Worm (Caenorhabditis elegans) whole organism, young adult: ENCODE measurements around the gene dnc-3.

Source experiments
- B0035.1 ChIP-seq: sonication (generic microtip); optimal IDR thresholded peaks from 2 replicates; lab custom pipeline; 2016; ENCODE audit warnings: missing genetic modification characterization, mild to moderate bottlenecking, missing compliant biosample characterization, missing genotype, missing genetic modification reagents
- B0336.3 ChIP-seq: fragments of 200-800 bp; sonication (Bioruptor generic); IDR thresholded peaks from 2 replicates; pipeline ENCODE4 v1.3.6; 2022; ENCODE audit warnings: missing genetic modification characterization, missing compliant biosample characterization
- F33H1.4 ChIP-seq: fragments of 200-800 bp; sonication (Bioruptor generic); IDR thresholded peaks from 2 replicates; pipeline ENCODE4 v1.3.6; 2022; ENCODE audit warnings: missing genetic modification reagents, missing genetic modification characterization, missing compliant biosample characterization
- F39B2.1 ChIP-seq: fragments of 200-800 bp; sonication (Bioruptor generic); IDR thresholded peaks from 2 replicates; pipeline ENCODE4 v1.3.6; 2022; ENCODE audit warnings: missing genetic modification reagents, missing genetic modification characterization, missing compliant biosample characterization
- Y53G8AR.9 ChIP-seq: fragments of 200-800 bp; sonication (Bioruptor generic); conservative IDR thresholded peaks from 2 replicates; pipeline ENCODE4 v1.3.6; 2022; ENCODE audit warnings: missing genetic modification reagents, missing genetic modification characterization, missing compliant biosample characterization
- ZK185.1 ChIP-seq: sonication (generic microtip); optimal IDR thresholded peaks from 2 replicates; lab custom pipeline; 2016; ENCODE audit warnings: mild to moderate bottlenecking, missing genetic modification characterization, missing compliant biosample characterization; ENCODE audit not compliant: poor library complexity, severe bottlenecking
- atf-7 ChIP-seq: sonication (generic microtip); optimal IDR thresholded peaks from 2 replicates; lab custom pipeline; 2017; ENCODE audit warnings: mild to moderate bottlenecking, missing genetic modification characterization, missing compliant biosample characterization
- attf-3 ChIP-seq: fragments of 200-800 bp; sonication (Bioruptor generic); conservative IDR thresholded peaks from 2 replicates; pipeline ENCODE4 v1.3.6; 2022; ENCODE audit warnings: missing genetic modification reagents, missing genetic modification characterization, missing compliant biosample characterization
- attf-6 ChIP-seq: fragments of 200-800 bp; sonication (Bioruptor generic); IDR thresholded peaks from 2 replicates; pipeline ENCODE4 v1.3.6; 2022; ENCODE audit warnings: missing genetic modification reagents, missing genetic modification characterization, missing compliant biosample characterization
- ceh-100 ChIP-seq: fragments of 200-800 bp; sonication (Bioruptor generic); IDR thresholded peaks from 2 replicates; pipeline ENCODE4 v1.3.6; 2022; ENCODE audit warnings: missing genetic modification reagents, missing genetic modification characterization, missing compliant biosample characterization
- ceh-58 ChIP-seq: fragments of 200-800 bp; sonication (Bioruptor generic); IDR thresholded peaks from 2 replicates; pipeline ENCODE4 v1.3.6; 2022; ENCODE audit warnings: missing genetic modification characterization, missing compliant biosample characterization
- chd-7 ChIP-seq: sonication (generic microtip); optimal IDR thresholded peaks from 2 replicates; lab custom pipeline; 2016; ENCODE audit warnings: mild to moderate bottlenecking, missing genetic modification characterization, moderate library complexity, missing compliant biosample characterization
- die-1 ChIP-seq: sonication (generic microtip); optimal IDR thresholded peaks from 2 replicates; lab custom pipeline; 2016; ENCODE audit warnings: missing genotype, mild to moderate bottlenecking, missing genetic modification characterization, missing compliant biosample characterization
- efl-1 ChIP-seq: fragments of 150-350 bp; optimal IDR thresholded peaks from 2 replicates; lab custom pipeline; 2014; ENCODE audit warnings: missing biosample characterization, missing genetic modification reagents, missing genetic modification characterization
- egrh-3 ChIP-seq: fragments of 200-800 bp; sonication (Bioruptor generic); IDR thresholded peaks from 2 replicates; pipeline ENCODE4 v1.3.6; 2022; ENCODE audit warnings: missing genetic modification reagents, missing genetic modification characterization, missing compliant biosample characterization
- him-1 ChIP-seq: sonication (generic microtip); optimal IDR thresholded peaks from 2 replicates; lab custom pipeline; 2016; ENCODE audit warnings: missing genotype, missing genetic modification reagents, missing genetic modification characterization, missing compliant biosample characterization
- hlh-12 ChIP-seq: sonication (generic microtip); optimal IDR thresholded peaks from 2 replicates; lab custom pipeline; 2016; ENCODE audit warnings: missing genetic modification characterization, missing compliant biosample characterization
- hlh-26 ChIP-seq: fragments of 200-800 bp; sonication (Bioruptor generic); conservative IDR thresholded peaks from 2 replicates; pipeline ENCODE4 v1.3.6; 2022; ENCODE audit warnings: missing genetic modification reagents, missing genetic modification characterization, missing compliant biosample characterization
- hsf-1 ChIP-seq: fragments of 200-800 bp; sonication (Bioruptor generic); IDR thresholded peaks from 2 replicates; pipeline ENCODE4 v1.3.6; 2022; ENCODE audit warnings: missing genetic modification reagents, missing genetic modification characterization, missing compliant biosample characterization
- let-607 ChIP-seq, 2 experiments: fragments of 200-800 bp in 1 of 2; sonication (Bioruptor generic) in 1 of 2; sonication (generic microtip) in 1 of 2; optimal IDR thresholded peaks; 2 replicates each; lab custom pipeline; 2016 to 2018; ENCODE audit warnings: mild to moderate bottlenecking in 2 of 2, missing compliant biosample characterization in 2 of 2, missing genetic modification characterization in 2 of 2, moderate library complexity in 2 of 2, missing genotype in 1 of 2
- lin-26 ChIP-seq: fragments of 200-800 bp; sonication (Bioruptor generic); IDR thresholded peaks from 2 replicates; pipeline ENCODE4 v1.3.6; 2022; ENCODE audit warnings: missing genetic modification reagents, missing genetic modification characterization, missing compliant biosample characterization
- lin-35 ChIP-seq, 3 experiments: fragments of 150-350 bp in 2 of 3; sonication (generic microtip) in 1 of 3; optimal IDR thresholded peaks; 2 replicates each; lab custom pipeline; 2014 to 2018; ENCODE audit warnings: missing biosample characterization in 3 of 3, missing genetic modification characterization in 3 of 3, missing genetic modification reagents in 3 of 3
- lir-1 ChIP-seq: fragments of 200-800 bp; sonication (Bioruptor generic); conservative IDR thresholded peaks from 2 replicates; pipeline ENCODE4 v1.3.6; 2022; ENCODE audit warnings: missing genetic modification reagents, missing genetic modification characterization, missing compliant biosample characterization
- lsy-27 ChIP-seq: sonication (generic microtip); optimal IDR thresholded peaks from 2 replicates; lab custom pipeline; 2017; ENCODE audit warnings: missing genetic modification characterization, mild to moderate bottlenecking, missing compliant biosample characterization, antibody characterized with exemption, missing genotype, borderline replicate concordance; ENCODE audit not compliant: insufficient read depth
- madf-6 ChIP-seq: fragments of 200-800 bp; sonication (Bioruptor generic); IDR thresholded peaks from 2 replicates; pipeline ENCODE4 v1.3.6; 2022; ENCODE audit warnings: missing genetic modification reagents, missing genetic modification characterization, missing compliant biosample characterization
- madf-8 ChIP-seq: fragments of 200-800 bp; sonication (Bioruptor generic); conservative IDR thresholded peaks from 2 replicates; pipeline ENCODE4 v1.3.6; 2022; ENCODE audit warnings: missing genetic modification reagents, missing genetic modification characterization, missing compliant biosample characterization
- mcd-1 ChIP-seq: fragments of 200-800 bp; sonication (Bioruptor generic); IDR thresholded peaks from 2 replicates; pipeline ENCODE4 v1.3.6; 2022; ENCODE audit warnings: missing genetic modification reagents, missing genetic modification characterization, missing compliant biosample characterization
- nfya-1 ChIP-seq: sonication (generic microtip); optimal IDR thresholded peaks from 2 replicates; lab custom pipeline; 2017; ENCODE audit warnings: antibody characterized with exemption, missing compliant biosample characterization, missing genetic modification characterization, borderline replicate concordance; ENCODE audit not compliant: insufficient read depth
- nfya-2 ChIP-seq: fragments of 200-800 bp; sonication (Bioruptor generic); IDR thresholded peaks from 2 replicates; pipeline ENCODE4 v1.3.6; 2022; ENCODE audit warnings: missing genetic modification reagents, missing genetic modification characterization, missing compliant biosample characterization
- nhr-179 ChIP-seq: sonication (generic microtip); optimal IDR thresholded peaks from 2 replicates; lab custom pipeline; 2016; ENCODE audit warnings: mild to moderate bottlenecking, missing genetic modification characterization, missing compliant biosample characterization
- nhr-27 ChIP-seq: fragments of 200-800 bp; sonication (Bioruptor generic); optimal IDR thresholded peaks from 2 replicates; lab custom pipeline; 2018; ENCODE audit warnings: mild to moderate bottlenecking, missing genetic modification characterization, moderate library complexity, missing compliant biosample characterization
- nhr-90 ChIP-seq: sonication (generic microtip); optimal IDR thresholded peaks from 2 replicates; lab custom pipeline; 2016; ENCODE audit warnings: missing genotype, mild to moderate bottlenecking, missing genetic modification characterization, missing compliant biosample characterization
- repo-1 ChIP-seq: sonication (generic microtip); optimal IDR thresholded peaks from 2 replicates; lab custom pipeline; 2017; ENCODE audit warnings: mild to moderate bottlenecking, missing genetic modification characterization, missing compliant biosample characterization
- sea-2 ChIP-seq: fragments of 200-800 bp; sonication (Bioruptor generic); IDR thresholded peaks from 2 replicates; pipeline ENCODE4 v1.3.6; 2022; ENCODE audit warnings: missing genetic modification characterization, missing compliant biosample characterization
- snpc-1.1 ChIP-seq: sonication (generic microtip); optimal IDR thresholded peaks from 2 replicates; lab custom pipeline; 2017; ENCODE audit warnings: missing genetic modification characterization, mild to moderate bottlenecking, missing compliant biosample characterization, antibody characterized with exemption, moderate library complexity, missing genotype, missing genetic modification reagents; ENCODE audit not compliant: insufficient read depth
- snpc-3.4 ChIP-seq: sonication (generic microtip); optimal IDR thresholded peaks from 2 replicates; lab custom pipeline; 2017; ENCODE audit warnings: missing genetic modification characterization, mild to moderate bottlenecking, missing compliant biosample characterization, antibody characterized with exemption, moderate library complexity, missing genotype, missing genetic modification reagents
- somi-1 ChIP-seq: fragments of 200-800 bp; sonication (Bioruptor generic); optimal IDR thresholded peaks from 2 replicates; lab custom pipeline; 2018; ENCODE audit warnings: mild to moderate bottlenecking, missing genetic modification characterization, missing compliant biosample characterization
- sptf-2 ChIP-seq: fragments of 200-800 bp; sonication (Bioruptor generic); optimal IDR thresholded peaks from 2 replicates; lab custom pipeline; 2018; ENCODE audit warnings: mild to moderate bottlenecking, missing genetic modification characterization, missing compliant biosample characterization
- unc-130 ChIP-seq: sonication (generic microtip); optimal IDR thresholded peaks from 2 replicates; lab custom pipeline; 2016; ENCODE audit warnings: missing genetic modification reagents, missing genetic modification characterization, missing compliant biosample characterization
- xnd-1 ChIP-seq: sonication (generic microtip); optimal IDR thresholded peaks from 2 replicates; lab custom pipeline; 2016; ENCODE audit warnings: missing genotype, missing genetic modification reagents, missing genetic modification characterization, missing compliant biosample characterization
- zfh-2 ChIP-seq: fragments of 200-800 bp; sonication (Bioruptor generic); conservative IDR thresholded peaks from 2 replicates; pipeline ENCODE4 v1.3.6; 2022; ENCODE audit warnings: missing genetic modification reagents, missing genetic modification characterization, missing compliant biosample characterization
- ztf-18 ChIP-seq: sonication (generic microtip); optimal IDR thresholded peaks from 2 replicates; lab custom pipeline; 2016; ENCODE audit warnings: missing genotype, mild to moderate bottlenecking, missing genetic modification characterization, missing compliant biosample characterization
- ztf-25 ChIP-seq: fragments of 200-800 bp; sonication (Bioruptor generic); IDR thresholded peaks from 2 replicates; pipeline ENCODE4 v1.3.6; 2022; ENCODE audit warnings: missing genetic modification reagents, missing genetic modification characterization, missing compliant biosample characterization
- ztf-3 ChIP-seq: fragments of 200-800 bp; sonication (Bioruptor generic); optimal IDR thresholded peaks from 2 replicates; lab custom pipeline; 2018; ENCODE audit warnings: mild to moderate bottlenecking, missing genetic modification characterization, missing compliant biosample characterization
- ztf-6 ChIP-seq: fragments of 200-800 bp; sonication (Bioruptor generic); IDR thresholded peaks from 2 replicates; pipeline ENCODE4 v1.3.6; 2022; ENCODE audit warnings: missing genetic modification reagents, missing genetic modification characterization, missing compliant biosample characterization

Gene dnc-3

ce11 chrII:3520988-3521850 is 32.3 kb upstream of the dnc-3 start, which contains the start of gene W09G10.9 (continued):
- TF ChIP-seq ztf-6 (GFP tag; lab: Robert Waterston, UW), result 0 out of 2 replicates have a peak, but pooled peaks have one; percentile 56
- TF ChIP-seq F39B2.1, result no peak
- peak; percentile 49; the same call in 1 of the 2 replicates for TF ChIP-seq B0336.3 (GFP tag; lab: Robert Waterston, UW)
- peak; percentile 43 for TF ChIP-seq snpc-3.4 (tag; lab: Kevin White, UChicago)
- peak; percentile 61 for TF ChIP-seq F33H1.4
- no peak for TF ChIP-seq hlh-26 (GFP tag; lab: Robert Waterston, UW)
- TF ChIP-seq lir-1 (GFP tag; lab: Robert Waterston, UW), result peak; percentile 68; the same call in 1 of the 2 replicates
- TF ChIP-seq nfya-1 (tag; lab: Kevin White, UChicago), result no peak
- TF ChIP-seq ceh-100 (GFP tag; lab: Robert Waterston, UW), result peak; percentile 70
- peak; percentile 82 for TF ChIP-seq zfh-2 (GFP tag; lab: Robert Waterston, UW)
- TF ChIP-seq hsf-1, result no peak
- peak; percentile 31 for TF ChIP-seq die-1 (tag; lab: Kevin White, UChicago)
- TF ChIP-seq let-607 (tag; optimal IDR thresholded peaks at IDR 0.05; lab: Kevin White, UChicago), result no peak
- no peak for TF ChIP-seq lsy-27 (tag; lab: Kevin White, UChicago)
- TF ChIP-seq lin-35 (GFP tag; optimal IDR thresholded peaks at IDR 0.05; lab: Kevin White, UChicago), result no peak
- TF ChIP-seq nhr-179, result no peak
- no peak for TF ChIP-seq hlh-12 (tag; lab: Kevin White, UChicago)
- TF ChIP-seq nfya-2, result no peak
- peak; percentile 96 for TF ChIP-seq mcd-1 (GFP tag; lab: Robert Waterston, UW)
- no peak for TF ChIP-seq sptf-2 (GFP tag; lab: Kevin White, UChicago)
- TF ChIP-seq ztf-25 (GFP tag; lab: Robert Waterston, UW), result peak; percentile 77; the same call in 1 of the 2 replicates
- peak; percentile 11 for TF ChIP-seq snpc-1.1 (tag; lab: Kevin White, UChicago)
- peak; percentile 23 for TF ChIP-seq atf-7 (tag; lab: Kevin White, UChicago)
- TF ChIP-seq madf-8 (GFP tag; lab: Robert Waterston, UW), result no peak; the same call in 1 of the 2 replicates
- TF ChIP-seq madf-6, result peak; percentile 73
- peak; percentile 44 for TF ChIP-seq nhr-90
- TF ChIP-seq xnd-1 (tag; lab: Kevin White, UChicago), result no peak
- no peak for TF ChIP-seq unc-130 (GFP tag; lab: Kevin White, UChicago)
- TF ChIP-seq somi-1 (GFP tag; lab: Kevin White, UChicago), result no peak
- no peak for TF ChIP-seq repo-1 (tag; lab: Kevin White, UChicago)
- peak; percentile 23 for TF ChIP-seq ztf-18 (tag; lab: Kevin White, UChicago)
- TF ChIP-seq ceh-58 (GFP tag; lab: Robert Waterston, UW), result 0 out of 2 replicates have a peak, but pooled peaks have one; percentile 40
- peak; percentile 18 for TF ChIP-seq B0035.1 (tag; lab: Kevin White, UChicago)
- TF ChIP-seq attf-6 (GFP tag; lab: Robert Waterston, UW), result peak; percentile 64; the same call in 1 of the 2 replicates
- TF ChIP-seq lin-26, result peak; percentile 81
- TF ChIP-seq egrh-3 (GFP tag; lab: Robert Waterston, UW), result peak; percentile 52
- TF ChIP-seq ZK185.1 (tag; lab: Kevin White, UChicago), result peak; percentile 71
- no peak for TF ChIP-seq sea-2 (GFP tag; lab: Robert Waterston, UW)
- peak; percentile 72 for TF ChIP-seq attf-3 (GFP tag; lab: Robert Waterston, UW)
- TF ChIP-seq ztf-3, result no peak
- no peak for TF ChIP-seq efl-1 (GFP tag; lab: Kevin White, UChicago)
- TF ChIP-seq Y53G8AR.9, result no peak
- TF ChIP-seq chd-7 (tag; lab: Kevin White, UChicago), result peak; percentile 14
- TF ChIP-seq nhr-27 (tag; lab: Kevin White, UChicago), result no peak
- TF ChIP-seq him-1 (tag; lab: Kevin White, UChicago), result no peak
